Fruit fly (Drosophila melanogaster) whole organism, embryonic: ENCODE data around the gene nwk.

Experiments
- ATbp ChIP-seq: fragments of 200-800 bp; sonication (Bioruptor generic); optimal IDR thresholded peaks from 2 replicates; lab custom pipeline; 2017; ENCODE audit warnings: missing biosample characterization, mild to moderate bottlenecking, missing genetic modification characterization, missing genetic modification reagents
- CG1024 ChIP-seq: fragments of 200-800 bp; sonication (Bioruptor generic); IDR thresholded peaks from 2 replicates; pipeline ENCODE4 v1.3.6; 2022; ENCODE audit warnings: missing biosample characterization, missing genetic modification characterization
- CG10321 ChIP-seq: fragments of 200-800 bp; sonication (Bioruptor generic); IDR thresholded peaks from 2 replicates; pipeline ENCODE4 v1.3.6; 2022; ENCODE audit warnings: missing biosample characterization, missing genetic modification characterization
- CG11456 ChIP-seq: fragments of 200-800 bp; sonication (Bioruptor generic); IDR thresholded peaks from 3 replicates; pipeline ENCODE4 v1.3.6; 2022; ENCODE audit warnings: missing biosample characterization, missing genetic modification characterization
- CG14014 ChIP-seq: fragments of 200-800 bp; sonication (Bioruptor generic); IDR thresholded peaks from 2 replicates; pipeline ENCODE4 v1.3.6; 2022; ENCODE audit warnings: missing biosample characterization, missing genetic modification characterization
- CG14667 ChIP-seq: fragments of 200-800 bp; sonication (Bioruptor generic); IDR thresholded peaks from 2 replicates; pipeline ENCODE4 v1.3.6; 2022; ENCODE audit warnings: missing biosample characterization, missing genetic modification characterization
- CG14965 ChIP-seq: fragments of 200-800 bp; sonication (Bioruptor generic); optimal IDR thresholded peaks from 2 replicates; lab custom pipeline; 2016; ENCODE audit warnings: missing biosample characterization, missing genetic modification characterization, borderline replicate concordance
- CG17359 ChIP-seq: fragments of 200-800 bp; sonication (Bioruptor generic); optimal IDR thresholded peaks from 3 replicates; lab custom pipeline; 2018; ENCODE audit warnings: missing biosample characterization, mild to moderate bottlenecking, missing genetic modification characterization, moderate library complexity
- CG18262 ChIP-seq: fragments of 200-800 bp; optimal IDR thresholded peaks from 3 replicates; lab custom pipeline; 2019; ENCODE audit warnings: missing biosample characterization, mild to moderate bottlenecking, missing genetic modification characterization, moderate library complexity
- CG32532 ChIP-seq: fragments of 200-800 bp; sonication (Bioruptor generic); IDR thresholded peaks from 2 replicates; pipeline ENCODE4 v1.3.6; 2022; ENCODE audit warnings: missing biosample characterization, missing genetic modification characterization
- CG34422 ChIP-seq: fragments of 200-800 bp; sonication (Bioruptor generic); IDR thresholded peaks from 3 replicates; pipeline ENCODE4 v1.3.6; 2022; ENCODE audit warnings: missing biosample characterization, missing genetic modification characterization
- CG3838 ChIP-seq: fragments of 200-800 bp; sonication (Bioruptor generic); optimal IDR thresholded peaks from 3 replicates; lab custom pipeline; 2016; ENCODE audit warnings: missing biosample characterization, missing genetic modification characterization
- CG4707 ChIP-seq: fragments of 200-800 bp; sonication (Bioruptor generic); optimal IDR thresholded peaks from 2 replicates; lab custom pipeline; 2018; ENCODE audit warnings: missing biosample characterization, mild to moderate bottlenecking, missing genetic modification characterization, moderate library complexity
- CG4820 ChIP-seq: fragments of 200-800 bp; sonication (Bioruptor generic); optimal IDR thresholded peaks from 3 replicates; lab custom pipeline; 2016; ENCODE audit warnings: missing biosample characterization, missing genetic modification characterization
- CG8281 ChIP-seq: fragments of 200-800 bp; sonication (Bioruptor generic); optimal IDR thresholded peaks from 2 replicates; lab custom pipeline; 2018; ENCODE audit warnings: missing biosample characterization, mild to moderate bottlenecking, missing genetic modification characterization, moderate library complexity
- CG8388 ChIP-seq: fragments of 200-800 bp; sonication (Bioruptor generic); optimal IDR thresholded peaks from 2 replicates; lab custom pipeline; 2019; ENCODE audit warnings: missing biosample characterization, mild to moderate bottlenecking, missing genetic modification characterization, moderate library complexity
- CG9797 ChIP-seq: fragments of 200-800 bp; sonication (Bioruptor generic); optimal IDR thresholded peaks from 3 replicates; lab custom pipeline; 2018; ENCODE audit warnings: missing biosample characterization, mild to moderate bottlenecking, missing genetic modification characterization
- CkIIα-i1 ChIP-seq: fragments of 200-800 bp; sonication (Bioruptor generic); IDR thresholded peaks from 2 replicates; pipeline ENCODE4 v1.3.6; 2022; ENCODE audit warnings: missing biosample characterization, missing genetic modification characterization
- Ets97D ChIP-seq: fragments of 200-800 bp; sonication (Bioruptor generic); optimal IDR thresholded peaks from 3 replicates; lab custom pipeline; 2016; ENCODE audit warnings: missing biosample characterization, missing genetic modification characterization
- H2.0 ChIP-seq: fragments of 200-800 bp; sonication (Bioruptor generic); IDR thresholded peaks from 2 replicates; pipeline ENCODE4 v1.3.6; 2022; ENCODE audit warnings: missing biosample characterization, missing genetic modification characterization
- Hand ChIP-seq: fragments of 200-800 bp; sonication (Bioruptor generic); optimal IDR thresholded peaks from 2 replicates; lab custom pipeline; 2017; ENCODE audit warnings: mild to moderate bottlenecking, missing biosample characterization, missing genetic modification reagents, missing genetic modification characterization
- Jarid2 ChIP-seq: fragments of 200-800 bp; sonication (Bioruptor generic); optimal IDR thresholded peaks from 3 replicates; lab custom pipeline; 2017; ENCODE audit warnings: mild to moderate bottlenecking, missing biosample characterization, missing genetic modification reagents, missing genetic modification characterization
- Max ChIP-seq: fragments of 200-800 bp; sonication (Bioruptor generic); optimal IDR thresholded peaks from 2 replicates; lab custom pipeline; 2016; ENCODE audit warnings: missing biosample characterization, mild to moderate bottlenecking, missing genetic modification characterization
- Nf-YA ChIP-seq: fragments of 200-800 bp; sonication (Bioruptor generic); IDR thresholded peaks from 2 replicates; pipeline ENCODE4 v1.3.6; 2022; ENCODE audit warnings: missing biosample characterization, missing genetic modification characterization
- Optix ChIP-seq: fragments of 200-800 bp; sonication (Bioruptor generic); IDR thresholded peaks from 3 replicates; pipeline ENCODE4 v1.3.6; 2022; ENCODE audit warnings: missing biosample characterization, missing genetic modification characterization
- Sin3A ChIP-seq: fragments of >200 bp; optimal IDR thresholded peaks from 2 replicates; lab custom pipeline; 2018
- Trl ChIP-seq, 3 experiments: fragments of >200 bp in 2 of 3; fragments of 200-800 bp in 1 of 3; sonication (Bioruptor generic) in 1 of 3; optimal IDR thresholded peaks; 2 replicates in 1 of 3; 3 replicates in 2 of 3; lab custom pipeline; 2016 to 2017; ENCODE audit warnings: missing biosample characterization in 1 of 3, missing genetic modification characterization in 1 of 3
- YL-1 ChIP-seq: fragments of 200-800 bp; sonication (Bioruptor generic); optimal IDR thresholded peaks from 3 replicates; lab custom pipeline; 2017; ENCODE audit warnings: missing biosample characterization, mild to moderate bottlenecking, missing genetic modification characterization
- ara ChIP-seq: fragments of 200-800 bp; sonication (Bioruptor generic); IDR thresholded peaks from 2 replicates; pipeline ENCODE4 v1.3.6; 2022; ENCODE audit warnings: missing biosample characterization, missing genetic modification characterization
- bcd ChIP-seq: fragments of 200-800 bp; sonication (Bioruptor generic); optimal IDR thresholded peaks from 2 replicates; lab custom pipeline; 2017; ENCODE audit warnings: missing biosample characterization, mild to moderate bottlenecking, missing genetic modification characterization
- chn ChIP-seq: fragments of 200-800 bp; sonication (Bioruptor generic); optimal IDR thresholded peaks from 2 replicates; lab custom pipeline; 2016; ENCODE audit warnings: missing biosample characterization, missing genetic modification characterization
- crp ChIP-seq, 2 experiments: fragments of 200-800 bp; sonication (Bioruptor generic); optimal IDR thresholded peaks; 2 replicates in 1 of 2; 3 replicates in 1 of 2; lab custom pipeline; 2017; ENCODE audit warnings: missing biosample characterization in 2 of 2, missing genetic modification characterization in 2 of 2, mild to moderate bottlenecking in 1 of 2, moderate library complexity in 1 of 2
- dmrt99B ChIP-seq: fragments of 200-800 bp; sonication (Bioruptor generic); optimal IDR thresholded peaks from 2 replicates; lab custom pipeline; 2018; ENCODE audit warnings: missing biosample characterization, mild to moderate bottlenecking, missing genetic modification characterization, moderate library complexity
- eve ChIP-seq, 2 experiments: fragments of >200 bp; optimal IDR thresholded peaks; 2 replicates each; lab custom pipeline; 2017; ENCODE audit warnings: missing biosample characterization in 2 of 2, missing genetic modification characterization in 2 of 2
- exex ChIP-seq: fragments of 200-800 bp; sonication (Bioruptor generic); optimal IDR thresholded peaks from 4 replicates; lab custom pipeline; 2018; ENCODE audit warnings: missing biosample characterization, mild to moderate bottlenecking, missing genetic modification characterization, moderate library complexity
- gt ChIP-seq: fragments of 200-800 bp; sonication (Bioruptor generic); IDR thresholded peaks from 2 replicates; pipeline ENCODE4 v1.3.6; 2022; ENCODE audit warnings: missing biosample characterization, missing genetic modification characterization
- hth ChIP-seq: fragments of >200 bp; optimal IDR thresholded peaks from 2 replicates; lab custom pipeline; 2017; ENCODE audit warnings: inconsistent platforms
- jumu ChIP-seq: fragments of 200-800 bp; sonication (Bioruptor generic); optimal IDR thresholded peaks from 3 replicates; lab custom pipeline; 2016; ENCODE audit warnings: missing biosample characterization, missing genetic modification characterization
- kni ChIP-seq: fragments of 200-800 bp; sonication (Bioruptor generic); optimal IDR thresholded peaks from 3 replicates; lab custom pipeline; 2017; ENCODE audit warnings: mild to moderate bottlenecking, missing biosample characterization, missing genetic modification reagents, missing genetic modification characterization
- mirr ChIP-seq: fragments of 200-800 bp; sonication (Bioruptor generic); optimal IDR thresholded peaks from 3 replicates; lab custom pipeline; 2018; ENCODE audit warnings: missing biosample characterization, mild to moderate bottlenecking, missing genetic modification characterization
- nau ChIP-seq: fragments of 200-800 bp; sonication (Bioruptor generic); optimal IDR thresholded peaks from 3 replicates; lab custom pipeline; 2017; ENCODE audit warnings: missing biosample characterization, mild to moderate bottlenecking, missing genetic modification characterization, missing genetic modification reagents
- pb ChIP-seq: fragments of 200-800 bp; sonication (Bioruptor generic); optimal IDR thresholded peaks from 3 replicates; lab custom pipeline; 2016; ENCODE audit warnings: missing biosample characterization, missing genetic modification characterization
- pnt ChIP-seq: fragments of 200-800 bp; sonication (Bioruptor generic); optimal IDR thresholded peaks from 3 replicates; lab custom pipeline; 2016; ENCODE audit warnings: missing biosample characterization, missing genetic modification characterization
- shn ChIP-seq: fragments of 200-800 bp; sonication (Bioruptor generic); optimal IDR thresholded peaks from 3 replicates; lab custom pipeline; 2016; ENCODE audit warnings: missing biosample characterization, missing genetic modification characterization
- stwl ChIP-seq: fragments of 200-800 bp; sonication (Bioruptor generic); optimal IDR thresholded peaks from 3 replicates; lab custom pipeline; 2018; ENCODE audit warnings: missing biosample characterization, mild to moderate bottlenecking, missing genetic modification characterization, moderate library complexity
- vnd ChIP-seq: fragments of 200-800 bp; sonication (Bioruptor generic); IDR thresholded peaks from 3 replicates; pipeline ENCODE4 v1.3.6; 2022; ENCODE audit warnings: missing biosample characterization, missing genetic modification characterization; ENCODE audit not compliant: partially characterized antibody
- zen ChIP-seq: fragments of 200-800 bp; sonication (Bioruptor generic); optimal IDR thresholded peaks from 3 replicates; lab custom pipeline; 2018; ENCODE audit warnings: missing biosample characterization, mild to moderate bottlenecking, missing genetic modification characterization, moderate library complexity
- zen2 ChIP-seq: fragments of 200-800 bp; sonication (Bioruptor generic); IDR thresholded peaks from 3 replicates; pipeline ENCODE4 v1.3.6; 2022; ENCODE audit warnings: missing biosample characterization, missing genetic modification characterization; ENCODE audit not compliant: partially characterized antibody
- zfh1 ChIP-seq: fragments of 200-800 bp; sonication (Bioruptor generic); IDR thresholded peaks from 3 replicates; pipeline ENCODE4 v1.3.6; 2022; ENCODE audit warnings: missing biosample characterization, missing genetic modification characterization

nwk gene

DNA sequence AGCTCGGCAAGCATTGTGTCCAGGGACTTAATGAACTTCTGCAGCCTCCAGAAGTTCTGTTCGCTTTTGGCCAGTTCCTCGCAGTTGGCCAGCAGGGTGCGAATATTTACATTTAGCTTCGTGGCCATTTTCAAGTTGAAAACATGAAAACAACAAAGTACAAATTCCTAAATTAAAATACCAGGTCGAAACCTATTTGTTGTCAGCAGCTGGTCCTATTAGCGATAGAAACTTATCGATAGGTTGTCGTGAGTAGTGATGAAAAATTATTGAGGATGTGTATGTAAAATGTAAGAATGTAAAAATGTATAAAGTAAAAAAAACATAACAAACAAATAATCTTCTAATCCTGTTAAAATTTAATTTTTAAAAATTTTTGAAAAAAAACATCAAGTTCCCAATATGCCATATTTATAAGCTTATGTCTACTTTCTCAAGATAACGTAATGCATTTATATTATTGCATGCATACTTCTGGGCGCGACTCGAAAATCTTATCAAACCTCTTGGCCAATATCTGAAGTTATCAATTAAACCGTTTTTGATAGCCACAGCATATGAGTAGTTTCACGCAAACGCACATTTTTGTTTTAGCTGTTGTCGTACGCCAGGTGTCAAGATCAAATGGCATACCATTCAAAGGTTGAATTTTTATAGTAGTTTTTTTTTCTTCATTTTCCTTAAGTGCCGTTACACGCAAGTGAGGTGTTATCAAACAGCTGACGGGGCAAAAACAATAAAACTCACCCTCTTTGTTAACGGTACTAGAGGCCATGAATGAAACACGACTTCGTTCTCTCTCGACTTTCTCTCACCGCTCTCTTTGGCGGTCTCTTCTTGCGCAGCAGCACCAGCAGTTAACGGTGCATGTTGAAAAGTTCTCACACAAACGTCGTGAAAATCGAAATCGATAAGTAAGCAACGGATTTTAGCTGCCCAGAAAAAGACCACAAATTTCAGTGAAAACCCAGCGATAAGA lies at the start of gene nwk, which contains the start of gene Use1 (continued):
- TF ChIP-seq ATbp (GFP tag; lab: Kevin White, UChicago), result no peak
- peak; percentile 69 for TF ChIP-seq CG9797
- no peak for TF ChIP-seq CG1024
- TF ChIP-seq CG3838, result no peak
- TF ChIP-seq pb (GFP tag; lab: Kevin White, UChicago), result no peak
- TF ChIP-seq YL-1 (GFP tag; lab: Kevin White, UChicago), result peak; percentile 36
- peak; percentile 27 for TF ChIP-seq Sin3A (lab: Kevin White, UChicago)
- TF ChIP-seq CG17359 (tag; lab: Kevin White, UChicago), result no peak
- TF ChIP-seq stwl (tag; lab: Kevin White, UChicago), result peak; percentile 88
- TF ChIP-seq CG8388, result no peak
- no peak for TF ChIP-seq CG14667 (GFP tag; lab: Robert Waterston, UW)
- no peak for TF ChIP-seq CG18262
- no peak for TF ChIP-seq Optix (GFP tag; lab: Robert Waterston, UW)
- TF ChIP-seq eve (GFP tag; optimal IDR thresholded peaks at IDR 0.05; lab: Kevin White, UChicago), result peak in 1 of 2 experiments; percentile 74
- TF ChIP-seq Nf-YA (GFP tag; lab: Robert Waterston, UW), result no peak
- TF ChIP-seq zen2 (GFP tag; lab: Robert Waterston, UW), result no peak; the same call in 2 of the 3 replicates
- no peak for TF ChIP-seq jumu (GFP tag; lab: Kevin White, UChicago)
- no peak for TF ChIP-seq shn (GFP tag; lab: Kevin White, UChicago)
- TF ChIP-seq crp (GFP tag; optimal IDR thresholded peaks at IDR 0.05; lab: Kevin White, UChicago), result peak in 1 of 2 experiments; percentile 64
- no peak for TF ChIP-seq CG34422 (GFP tag; lab: Robert Waterston, UW)
- TF ChIP-seq zen (tag; lab: Kevin White, UChicago), result no peak
- no peak for TF ChIP-seq kni (GFP tag; lab: Kevin White, UChicago)
- TF ChIP-seq CG14014 (GFP tag; lab: Robert Waterston, UW), result no peak
- TF ChIP-seq dmrt99B (tag; lab: Kevin White, UChicago), result no peak
- TF ChIP-seq gt (GFP tag; lab: Robert Waterston, UW), result no peak
- TF ChIP-seq Max, result no peak
- no peak for TF ChIP-seq zfh1 (GFP tag; lab: Robert Waterston, UW)
- TF ChIP-seq mirr, result no peak
- no peak for TF ChIP-seq CG11456 (GFP tag; lab: Robert Waterston, UW)
- TF ChIP-seq pnt (GFP tag; lab: Kevin White, UChicago), result no peak
- TF ChIP-seq CG8281 (tag; lab: Kevin White, UChicago), result peak; percentile 5
- TF ChIP-seq vnd (GFP tag; lab: Robert Waterston, UW), result peak; percentile 71
- no peak for TF ChIP-seq bcd (GFP tag; lab: Kevin White, UChicago)
- TF ChIP-seq nau (GFP tag; lab: Kevin White, UChicago), result no peak
- no peak for TF ChIP-seq CG4820
- no peak for TF ChIP-seq ara (GFP tag; lab: Robert Waterston, UW)
- peak; percentile 77 for TF ChIP-seq exex (tag; lab: Kevin White, UChicago)
- TF ChIP-seq CG32532, result no peak
- peak; percentile 45 for TF ChIP-seq Ets97D (GFP tag; lab: Kevin White, UChicago)
- no peak for TF ChIP-seq chn
- TF ChIP-seq Jarid2 (GFP tag; lab: Kevin White, UChicago), result no peak
- TF ChIP-seq Trl (optimal IDR thresholded peaks at IDR 0.05; lab: Kevin White, UChicago), result peak; percentile 76
- TF ChIP-seq Trl (GFP tag; optimal IDR thresholded peaks at IDR 0.05; lab: Kevin White, UChicago), result no peak
- no peak for TF ChIP-seq CG14965
- TF ChIP-seq hth (lab: Kevin White, UChicago), result no peak
- no peak for TF ChIP-seq Hand
- no peak for TF ChIP-seq CG4707 (GFP tag; lab: Kevin White, UChicago)
- no peak for TF ChIP-seq H2.0 (GFP tag; lab: Robert Waterston, UW)
- TF ChIP-seq CkIIα-i1, result no peak
- no peak for TF ChIP-seq CG10321 (GFP tag; lab: Robert Waterston, UW)
